Fruit fly (Drosophila melanogaster): ENCODE measurements around the gene stx.

The stx gene

DNA sequence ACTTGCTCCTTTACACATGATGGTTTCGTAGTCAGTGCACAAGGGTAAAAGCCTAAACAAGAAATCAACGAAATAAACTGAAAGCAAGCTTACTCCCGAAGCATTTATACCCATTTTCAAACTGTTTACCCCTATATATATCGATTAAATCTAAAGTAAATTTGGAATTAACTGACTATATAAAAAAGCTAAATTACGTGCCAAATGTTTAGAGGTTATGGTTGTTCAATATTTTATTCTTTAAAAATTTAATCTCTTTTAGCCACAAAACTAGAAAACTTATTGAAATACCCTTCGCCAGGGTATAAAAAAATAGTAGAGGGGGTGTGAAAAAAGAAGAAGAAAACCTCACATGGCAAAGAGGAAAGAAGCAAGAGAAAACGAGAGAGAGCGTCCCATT, 12.9 kb downstream of the stx start (continued):
- no peak for TF ChIP-seq CG43689 (GFP tag; IDR thresholded peaks at IDR 0.05)
- no peak for TF ChIP-seq Doc2 (GFP tag; IDR thresholded peaks at IDR 0.05)
- peak; percentile 9 for TF ChIP-seq kay (GFP tag; optimal IDR thresholded peaks at IDR 0.05)
- peak; percentile 74 for TF ChIP-seq Xrp1 (GFP tag; IDR thresholded peaks at IDR 0.05)
- TF ChIP-seq CG30403 (GFP tag; optimal IDR thresholded peaks at IDR 0.05), result peak; percentile 59
- no peak for TF ChIP-seq her (GFP tag; optimal IDR thresholded peaks at IDR 0.05)
- no peak for TF ChIP-seq prd (optimal IDR thresholded peaks at IDR 0.05)
- TF ChIP-seq prd (GFP tag; IDR thresholded peaks at IDR 0.05), result peak; percentile 70
- TF ChIP-seq mld (GFP tag; IDR thresholded peaks at IDR 0.05; ENCODE audit: partially characterized antibody), result no peak
- no peak for TF ChIP-seq Gsc (GFP tag; IDR thresholded peaks at IDR 0.05)
- TF ChIP-seq tll (GFP tag; optimal IDR thresholded peaks at IDR 0.05), result no peak
- peak; percentile 60; the same call in 1 of the 2 replicates for TF ChIP-seq CG17328 (GFP tag; IDR thresholded peaks at IDR 0.05)
- no peak for TF ChIP-seq Adf1 (GFP tag; IDR thresholded peaks at IDR 0.05)
- TF ChIP-seq Sry-β (GFP tag; optimal IDR thresholded peaks at IDR 0.05), result no peak
- TF ChIP-seq CG7357 (GFP tag; IDR thresholded peaks at IDR 0.05), result no peak
- peak; percentile 28; the same call in 1 of the 2 replicates for TF ChIP-seq CG9932 (GFP tag; IDR thresholded peaks at IDR 0.05)
- TF ChIP-seq Nf-YA (GFP tag; IDR thresholded peaks at IDR 0.05), result no peak
- 0 out of 2 replicates have a peak, but pooled peaks have one; percentile 16 for TF ChIP-seq H2.0 (GFP tag; IDR thresholded peaks at IDR 0.05)
- TF ChIP-seq amos (GFP tag; IDR thresholded peaks at IDR 0.05; ENCODE audit: partially characterized antibody), result no peak
- TF ChIP-seq eyg (GFP tag; optimal IDR thresholded peaks at IDR 0.05), result no peak
- TF ChIP-seq nmo (GFP tag; optimal IDR thresholded peaks at IDR 0.05), result peak; percentile 60
- peak; percentile 24; the same call in 1 of the 3 replicates for TF ChIP-seq CG14050 (GFP tag; IDR thresholded peaks at IDR 0.05)
- TF ChIP-seq ham (GFP tag; IDR thresholded peaks at IDR 0.05), result no peak
- peak; percentile 75 for TF ChIP-seq Ptx1 (GFP tag; IDR thresholded peaks at IDR 0.05)
- TF ChIP-seq Dad (GFP tag; optimal IDR thresholded peaks at IDR 0.05), result no peak
- TF ChIP-seq org-1 (GFP tag; optimal IDR thresholded peaks at IDR 0.05), result peak; percentile 18
- TF ChIP-seq CG15479 (GFP tag; optimal IDR thresholded peaks at IDR 0.05), result no peak
- no peak for TF ChIP-seq dati (GFP tag; IDR thresholded peaks at IDR 0.05)
- TF ChIP-seq Rx (GFP tag; IDR thresholded peaks at IDR 0.05), result no peak
- TF ChIP-seq Max (GFP tag; optimal IDR thresholded peaks at IDR 0.05), result peak; percentile 15
- peak; percentile 43 for TF ChIP-seq ind (GFP tag; optimal IDR thresholded peaks at IDR 0.05)
- TF ChIP-seq CG32767 (GFP tag; IDR thresholded peaks at IDR 0.05), result no peak
- TF ChIP-seq nau (GFP tag; optimal IDR thresholded peaks at IDR 0.05), result peak; percentile 33
- TF ChIP-seq gcm (GFP tag; optimal IDR thresholded peaks at IDR 0.05), result peak; percentile 53
- TF ChIP-seq CG10543 (GFP tag; optimal IDR thresholded peaks at IDR 0.05), result no peak
- peak; percentile 18 for TF ChIP-seq Antp (GFP tag; optimal IDR thresholded peaks at IDR 0.05)
- TF ChIP-seq CG15011 (GFP tag; optimal IDR thresholded peaks at IDR 0.05), result peak; percentile 50
- no peak for TF ChIP-seq fd102C (GFP tag; optimal IDR thresholded peaks at IDR 0.05)
- TF ChIP-seq slbo (GFP tag; IDR thresholded peaks at IDR 0.05), result peak; percentile 49
- peak; percentile 33 for TF ChIP-seq Vsx1 (GFP tag; optimal IDR thresholded peaks at IDR 0.05)
- TF ChIP-seq Ada2b (GFP tag; IDR thresholded peaks at IDR 0.05), result peak; percentile 57
- TF ChIP-seq CG17385 (GFP tag; optimal IDR thresholded peaks at IDR 0.05), result peak; percentile 87
- peak; percentile 81 for TF ChIP-seq CG7556 (GFP tag; optimal IDR thresholded peaks at IDR 0.05)
- TF ChIP-seq CG9437 (GFP tag; optimal IDR thresholded peaks at IDR 0.05), result peak; percentile 23
- TF ChIP-seq rib (GFP tag; IDR thresholded peaks at IDR 0.05), result no peak
- TF ChIP-seq CG10462 (GFP tag; optimal IDR thresholded peaks at IDR 0.05), result no peak
- TF ChIP-seq CG4328 (GFP tag; optimal IDR thresholded peaks at IDR 0.05), result no peak
- no peak for TF ChIP-seq Taf1 (GFP tag; IDR thresholded peaks at IDR 0.05)
- TF ChIP-seq CG1233 (GFP tag; optimal IDR thresholded peaks at IDR 0.05), result peak; percentile 12
- no peak for TF ChIP-seq CG7928 (GFP tag; optimal IDR thresholded peaks at IDR 0.05)
- TF ChIP-seq CG10147 (GFP tag; optimal IDR thresholded peaks at IDR 0.05), result peak; percentile 48
- no peak for TF ChIP-seq MTF-1 (GFP tag; optimal IDR thresholded peaks at IDR 0.05; ENCODE audit: borderline replicate concordance)

All from whole organism, embryonic.